Fruit fly (Drosophila melanogaster) whole organism, adult: Measurements from ENCODE around the gene peb.

Experiments
- CG33017 ChIP-seq: fragments of 200-800 bp; sonication (Bioruptor generic); optimal IDR thresholded peaks from 2 replicates; lab custom pipeline; 2018; ENCODE audit warnings: missing biosample characterization, mild to moderate bottlenecking, missing genetic modification characterization, moderate library complexity
- bab1 ChIP-seq: fragments of 200-800 bp; sonication (Bioruptor generic); optimal IDR thresholded peaks from 3 replicates; lab custom pipeline; 2019; ENCODE audit warnings: missing biosample characterization, mild to moderate bottlenecking, missing genetic modification characterization, moderate library complexity

dm6 chrX:4671194-4671626, 53.8 kb downstream of the peb start:
- TF ChIP-seq CG33017 (tag; lab: Kevin White, UChicago) (no peak), bab1 (GFP tag; lab: Kevin White, UChicago) (no peak)
